Fruit fly (Drosophila melanogaster): ENCODE results near the gene Galphaf.

Gene Galphaf

DNA sequence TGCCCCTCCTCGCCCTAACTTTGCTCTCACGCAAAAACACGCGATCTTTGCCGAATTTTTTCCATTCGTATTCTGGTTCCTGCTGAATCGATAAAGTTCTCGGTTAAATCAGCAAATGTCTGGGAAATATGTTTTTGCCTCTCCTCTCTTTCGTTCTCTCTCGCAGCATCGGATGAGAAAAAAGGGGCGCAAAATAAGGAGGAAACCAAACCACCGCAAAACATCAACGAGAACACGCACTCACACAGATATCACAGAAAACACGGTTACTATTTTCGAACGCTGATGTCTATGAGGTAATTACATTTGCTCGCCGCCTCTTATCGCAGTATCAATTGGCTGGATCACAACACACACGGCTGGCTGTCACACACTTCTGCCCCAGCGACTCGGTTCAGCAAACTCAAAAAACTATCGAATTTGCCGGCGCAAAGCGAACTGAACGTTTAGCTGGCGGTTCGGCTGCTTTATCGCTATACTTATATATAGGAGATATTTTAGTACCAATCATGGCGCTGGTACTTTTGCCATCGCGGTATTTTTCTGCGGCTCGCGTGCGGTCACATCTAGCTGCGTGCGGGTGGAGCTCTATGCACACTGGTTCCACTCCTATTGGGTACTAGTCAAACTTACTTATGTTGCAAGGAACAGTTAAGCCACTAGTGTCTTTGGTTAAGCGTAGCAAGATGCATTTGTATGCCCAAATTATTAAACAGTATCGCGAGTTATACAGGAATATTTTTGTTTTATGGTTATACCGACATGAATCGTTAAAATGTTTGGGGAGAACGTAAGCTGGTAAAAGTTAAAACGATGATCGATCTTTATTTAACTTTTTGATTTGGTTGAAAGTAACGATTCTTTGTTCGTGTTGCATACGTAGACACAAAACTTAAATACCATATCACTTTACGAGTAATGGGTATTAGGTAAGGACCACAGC, 6.3 kb downstream of the Galphaf start, which contains the start of gene Baldspot (continued):
- TF ChIP-seq dati (GFP tag; IDR thresholded peaks at IDR 0.05) = no peak
- TF ChIP-seq gcm (GFP tag; optimal IDR thresholded peaks at IDR 0.05) = peak; percentile 89
- TF ChIP-seq gt (GFP tag; IDR thresholded peaks at IDR 0.05) = no peak
- TF ChIP-seq CG7987 (GFP tag; optimal IDR thresholded peaks at IDR 0.05) = peak; percentile 57
- TF ChIP-seq tgo (GFP tag; IDR thresholded peaks at IDR 0.05) = peak; percentile 48; the same call in 2 of the 3 replicates
- peak; percentile 90 for TF ChIP-seq CG14710 (tag; optimal IDR thresholded peaks at IDR 0.05)
- TF ChIP-seq CG8359 (GFP tag; optimal IDR thresholded peaks at IDR 0.05; ENCODE audit: borderline replicate concordance) = peak; percentile 71
- TF ChIP-seq Poxn (GFP tag; IDR thresholded peaks at IDR 0.05) = no peak
- TF ChIP-seq CG6854 (GFP tag; optimal IDR thresholded peaks at IDR 0.05) = peak; percentile 76
- peak; percentile 89 for TF ChIP-seq phol (tag; optimal IDR thresholded peaks at IDR 0.05)
- TF ChIP-seq zf30C (GFP tag; optimal IDR thresholded peaks at IDR 0.05) = peak; percentile 45
- peak; percentile 79 for TF ChIP-seq Bgb (GFP tag; IDR thresholded peaks at IDR 0.05; ENCODE audit: partially characterized antibody)
- peak; percentile 88 for TF ChIP-seq CG34376 (GFP tag; optimal IDR thresholded peaks at IDR 0.05)
- no peak for TF ChIP-seq dimm (GFP tag; IDR thresholded peaks at IDR 0.05)
- peak; percentile 35 for TF ChIP-seq CG16863 (GFP tag; optimal IDR thresholded peaks at IDR 0.05)
- TF ChIP-seq klu (GFP tag; IDR thresholded peaks at IDR 0.05) = peak; percentile 89
- TF ChIP-seq CG3281 (GFP tag; optimal IDR thresholded peaks at IDR 0.05) = peak; percentile 93
- no peak for TF ChIP-seq yki (optimal IDR thresholded peaks at IDR 0.05)
- peak; percentile 83 for TF ChIP-seq Blimp-1 (GFP tag; optimal IDR thresholded peaks at IDR 0.05)
- peak; percentile 49 for TF ChIP-seq Atf3 (GFP tag; optimal IDR thresholded peaks at IDR 0.05)
- peak; percentile 77 for TF ChIP-seq Spps (tag; optimal IDR thresholded peaks at IDR 0.05)
- TF ChIP-seq abd-A (tag; optimal IDR thresholded peaks at IDR 0.05) = peak; percentile 85
- peak; percentile 52 for TF ChIP-seq CG13424 (tag; optimal IDR thresholded peaks at IDR 0.05)
- peak; percentile 79 for TF ChIP-seq CG13287 (GFP tag; IDR thresholded peaks at IDR 0.05; ENCODE audit: partially characterized antibody)
- TF ChIP-seq lov (optimal IDR thresholded peaks at IDR 0.05) = no peak
- TF ChIP-seq lov (GFP tag; IDR thresholded peaks at IDR 0.05) = no peak
- peak; percentile 51 for TF ChIP-seq sob (GFP tag; IDR thresholded peaks at IDR 0.05)
- peak; percentile 71 for TF ChIP-seq CG5180 (GFP tag; optimal IDR thresholded peaks at IDR 0.05)
- peak; percentile 89 for TF ChIP-seq Side (GFP tag; optimal IDR thresholded peaks at IDR 0.05)
- peak; percentile 50; the same call in 1 of the 2 replicates for TF ChIP-seq Atf6 (GFP tag; IDR thresholded peaks at IDR 0.05)
- TF ChIP-seq CG2889 (GFP tag; IDR thresholded peaks at IDR 0.05) = no peak
- peak; percentile 83 for TF ChIP-seq nerfin-1 (tag; optimal IDR thresholded peaks at IDR 0.05)
- TF ChIP-seq ERR (GFP tag; optimal IDR thresholded peaks at IDR 0.05) = peak; percentile 57
- TF ChIP-seq CG10267 (tag; optimal IDR thresholded peaks at IDR 0.05) = peak; percentile 85
- TF ChIP-seq NC2β (GFP tag; optimal IDR thresholded peaks at IDR 0.05) = peak; percentile 43
- no peak for TF ChIP-seq jing (GFP tag; optimal IDR thresholded peaks at IDR 0.05)

- peak; percentile 91 for TF ChIP-seq Aef1 (GFP tag; IDR thresholded peaks at IDR 0.05)
- TF ChIP-seq pros (GFP tag; optimal IDR thresholded peaks at IDR 0.05) = peak; percentile 90
- TF ChIP-seq CG13287 (GFP tag; IDR thresholded peaks at IDR 0.05; ENCODE audit: partially characterized antibody) = no peak
- peak; percentile 73 for TF ChIP-seq gcm2 (GFP tag; optimal IDR thresholded peaks at IDR 0.05)
- peak; percentile 96 for TF ChIP-seq nerfin-1 (tag; optimal IDR thresholded peaks at IDR 0.05)
- TF ChIP-seq Atf3 (GFP tag; optimal IDR thresholded peaks at IDR 0.05) = peak; percentile 88
- TF ChIP-seq CG7357 (GFP tag; IDR thresholded peaks at IDR 0.05) = peak; percentile 90
- peak; percentile 82 for TF ChIP-seq ro (GFP tag; IDR thresholded peaks at IDR 0.05)
- peak; percentile 95 for TF ChIP-seq CG11723 (GFP tag; optimal IDR thresholded peaks at IDR 0.05)
- peak; percentile 89 for TF ChIP-seq MTF-1 (GFP tag; optimal IDR thresholded peaks at IDR 0.05; ENCODE audit: borderline replicate concordance)
- TF ChIP-seq CG18262 (tag; optimal IDR thresholded peaks at IDR 0.05) = peak; percentile 98
- peak; percentile 89 for TF ChIP-seq CG3065 (GFP tag; optimal IDR thresholded peaks at IDR 0.05)
- peak; percentile 94 for TF ChIP-seq Dbx (GFP tag; IDR thresholded peaks at IDR 0.05)
- TF ChIP-seq Max (GFP tag; optimal IDR thresholded peaks at IDR 0.05) = peak; percentile 98
Measured at dm6 chr3L:16659959-16660870, 7.5 kb downstream of the Galphaf start.

All from whole organism, embryonic.